Worm (Caenorhabditis elegans) whole organism, L1 larva: Measurements from ENCODE around the gene Y82E9BL.3.

Experiments
- aly-2 ChIP-seq: fragments of 150-350 bp; optimal IDR thresholded peaks from 2 replicates; lab custom pipeline; 2014; ENCODE audit warnings: missing biosample characterization, missing genetic modification characterization
- ceh-63 ChIP-seq: fragments of 200-800 bp; sonication (Bioruptor generic); optimal IDR thresholded peaks from 2 replicates; lab custom pipeline; 2018; ENCODE audit warnings: mild to moderate bottlenecking, missing genetic modification characterization, missing compliant biosample characterization
- ceh-82 ChIP-seq, 3 experiments: fragments of 150-350 bp in 1 of 3; sonication (generic microtip) in 2 of 3; optimal IDR thresholded peaks; 2 replicates each; lab custom pipeline; 2014 to 2017; ENCODE audit warnings: missing biosample characterization in 3 of 3, missing genetic modification characterization in 3 of 3
- ceh-88 ChIP-seq: fragments of 200-800 bp; sonication (Bioruptor generic); IDR thresholded peaks from 2 replicates; pipeline ENCODE4 v1.3.6; 2022; ENCODE audit warnings: missing genetic modification characterization, missing compliant biosample characterization
- ceh-90 ChIP-seq: sonication (generic microtip); optimal IDR thresholded peaks from 2 replicates; lab custom pipeline; 2016; ENCODE audit warnings: missing genetic modification characterization, missing compliant biosample characterization
- dpl-1 ChIP-seq, 3 experiments: fragments of 150-350 bp in 2 of 3; sonication (generic microtip) in 1 of 3; optimal IDR thresholded peaks; 2 replicates each; lab custom pipeline; 2014 to 2017; ENCODE audit warnings: missing biosample characterization in 3 of 3, missing genetic modification characterization in 3 of 3, missing genetic modification reagents in 3 of 3
- dsc-1 ChIP-seq: sonication (generic microtip); optimal IDR thresholded peaks from 2 replicates; lab custom pipeline; 2016; ENCODE audit warnings: mild to moderate bottlenecking, missing genetic modification characterization, missing compliant biosample characterization
- efl-1 ChIP-seq, 4 experiments: fragments of 150-350 bp; optimal IDR thresholded peaks in 3 of 4; peaks in 1 of 4; 1 replicate in 1 of 4; 2 replicates in 3 of 4; lab custom pipeline; 2014; ENCODE audit warnings: missing biosample characterization in 2 of 4, missing genetic modification characterization in 2 of 4, missing genetic modification reagents in 2 of 4
- elt-2 ChIP-seq: sonication (generic microtip); optimal IDR thresholded peaks from 2 replicates; lab custom pipeline; 2016; ENCODE audit warnings: missing genetic modification characterization, mild to moderate bottlenecking, inconsistent platforms, missing compliant biosample characterization, missing genetic modification reagents
- elt-3 ChIP-seq, 6 experiments: fragments of 150-350 bp in 1 of 6; sonication (generic microtip); optimal IDR thresholded peaks; 2 replicates each; lab custom pipeline; 2017 to 2018; ENCODE audit warnings: missing biosample characterization in 6 of 6, missing genetic modification characterization in 6 of 6, inconsistent platforms in 1 of 6
- fkh-10 ChIP-seq: sonication (generic microtip); optimal IDR thresholded peaks from 2 replicates; lab custom pipeline; 2017; ENCODE audit warnings: missing biosample characterization, missing genetic modification reagents, missing genetic modification characterization
- fkh-4 ChIP-seq: sonication (generic microtip); optimal IDR thresholded peaks from 2 replicates; lab custom pipeline; 2016; ENCODE audit warnings: missing compliant biosample characterization, missing genetic modification characterization, borderline replicate concordance
- grh-1 ChIP-seq: fragments of 200-800 bp; sonication (Bioruptor generic); IDR thresholded peaks from 2 replicates; pipeline ENCODE4 v1.3.6; 2022; ENCODE audit warnings: missing genetic modification reagents, missing genetic modification characterization, missing compliant biosample characterization
- hlh-4 ChIP-seq: sonication (generic microtip); optimal IDR thresholded peaks from 2 replicates; lab custom pipeline; 2016; ENCODE audit warnings: mild to moderate bottlenecking, missing genetic modification characterization, missing compliant biosample characterization
- hpl-2 ChIP-seq: fragments of 150-350 bp; optimal IDR thresholded peaks from 2 replicates; lab custom pipeline; 2014; ENCODE audit warnings: missing biosample characterization, missing genetic modification reagents, missing genetic modification characterization
- irx-1 ChIP-seq: sonication (generic microtip); optimal IDR thresholded peaks from 2 replicates; lab custom pipeline; 2016; ENCODE audit warnings: missing genetic modification characterization, missing compliant biosample characterization
- lin-13 ChIP-seq: fragments of 150-350 bp; optimal IDR thresholded peaks from 2 replicates; lab custom pipeline; 2014; ENCODE audit warnings: missing biosample characterization, missing genetic modification reagents, missing genetic modification characterization
- lin-14 ChIP-seq: fragments of 200-800 bp; sonication (Bioruptor generic); optimal IDR thresholded peaks from 2 replicates; lab custom pipeline; 2018; ENCODE audit warnings: mild to moderate bottlenecking, missing genetic modification characterization, moderate library complexity, missing compliant biosample characterization
- lin-15B ChIP-seq: fragments of 150-350 bp; sonication (generic microtip); optimal IDR thresholded peaks from 3 replicates; lab custom pipeline; 2014; ENCODE audit warnings: missing biosample characterization, missing genetic modification characterization
- lin-35 ChIP-seq, 2 experiments: fragments of 150-350 bp; optimal IDR thresholded peaks; 2 replicates each; lab custom pipeline; 2014; ENCODE audit warnings: missing biosample characterization in 2 of 2, missing genetic modification characterization in 2 of 2, missing genetic modification reagents in 2 of 2
- lir-3 ChIP-seq: sonication (generic microtip); optimal IDR thresholded peaks from 2 replicates; lab custom pipeline; 2016; ENCODE audit warnings: mild to moderate bottlenecking, missing genetic modification characterization, moderate library complexity, missing compliant biosample characterization; ENCODE audit not compliant: poor library complexity
- mef-2 ChIP-seq: fragments of 150-350 bp; optimal IDR thresholded peaks from 2 replicates; lab custom pipeline; 2014; ENCODE audit warnings: missing biosample characterization, missing genetic modification characterization
- mep-1 ChIP-seq: fragments of 150-350 bp; optimal IDR thresholded peaks from 2 replicates; lab custom pipeline; 2014; ENCODE audit warnings: missing biosample characterization, missing genetic modification characterization
- nhr-11 ChIP-seq: fragments of 150-350 bp; optimal IDR thresholded peaks from 2 replicates; lab custom pipeline; 2014; ENCODE audit warnings: missing biosample characterization, missing genetic modification characterization
- nhr-20 ChIP-seq: sonication (generic microtip); optimal IDR thresholded peaks from 2 replicates; lab custom pipeline; 2016; ENCODE audit warnings: mild to moderate bottlenecking, missing genetic modification characterization, missing compliant biosample characterization
- nhr-28 ChIP-seq: fragments of 150-350 bp; optimal IDR thresholded peaks from 2 replicates; lab custom pipeline; 2014; ENCODE audit warnings: missing biosample characterization, missing genetic modification characterization
- nhr-47 ChIP-seq: sonication (generic microtip); optimal IDR thresholded peaks from 2 replicates; lab custom pipeline; 2016; ENCODE audit warnings: mild to moderate bottlenecking, missing genetic modification characterization, moderate library complexity, missing compliant biosample characterization
- nhr-76 ChIP-seq: sonication (generic microtip); optimal IDR thresholded peaks from 2 replicates; lab custom pipeline; 2017; ENCODE audit warnings: missing biosample characterization, missing genetic modification characterization
- nhr-77 ChIP-seq: fragments of 150-350 bp; optimal IDR thresholded peaks from 2 replicates; lab custom pipeline; 2014; ENCODE audit warnings: missing biosample characterization, missing genetic modification characterization
- nhr-84 ChIP-seq: sonication (generic microtip); optimal IDR thresholded peaks from 2 replicates; lab custom pipeline; 2017; ENCODE audit warnings: missing biosample characterization, missing genetic modification characterization
- nhr-85 ChIP-seq: sonication (generic microtip); peaks from one replicate; lab custom pipeline; 2016; ENCODE audit warnings: missing genetic modification characterization, inconsistent platforms, missing compliant biosample characterization
- nhr-90 ChIP-seq: sonication (generic microtip); optimal IDR thresholded peaks from 2 replicates; lab custom pipeline; 2016; ENCODE audit warnings: mild to moderate bottlenecking, missing genetic modification characterization, missing compliant biosample characterization; ENCODE audit not compliant: poor library complexity
- pqm-1 ChIP-seq: sonication (generic microtip); optimal IDR thresholded peaks from 3 replicates; lab custom pipeline; 2017; ENCODE audit warnings: missing biosample characterization, missing genetic modification characterization
- rnt-1 ChIP-seq: sonication (generic microtip); optimal IDR thresholded peaks from 2 replicates; lab custom pipeline; 2016; ENCODE audit warnings: mild to moderate bottlenecking, missing genetic modification characterization, moderate library complexity, missing compliant biosample characterization
- snpc-4 ChIP-seq: fragments of 150-350 bp; optimal IDR thresholded peaks from 2 replicates; lab custom pipeline; 2014; ENCODE audit warnings: missing biosample characterization, missing genetic modification characterization
- tbx-2 ChIP-seq: sonication (generic microtip); optimal IDR thresholded peaks from 2 replicates; lab custom pipeline; 2016; ENCODE audit warnings: missing genetic modification characterization, missing compliant biosample characterization
- tlp-1 ChIP-seq: fragments of 150-350 bp; optimal IDR thresholded peaks from 2 replicates; lab custom pipeline; 2014; ENCODE audit warnings: missing biosample characterization, missing genetic modification characterization
- unc-30 ChIP-seq: sonication (generic microtip); optimal IDR thresholded peaks from 2 replicates; lab custom pipeline; 2017; ENCODE audit warnings: missing biosample characterization, missing genetic modification characterization
- unc-86 ChIP-seq: sonication (generic microtip); optimal IDR thresholded peaks from 2 replicates; lab custom pipeline; 2016; ENCODE audit warnings: missing genetic modification characterization, missing compliant biosample characterization
- zag-1 ChIP-seq: fragments of 150-350 bp; optimal IDR thresholded peaks from 2 replicates; lab custom pipeline; 2014; ENCODE audit warnings: missing biosample characterization, missing genetic modification characterization
- ztf-11 ChIP-seq, 2 experiments: sonication (generic microtip); optimal IDR thresholded peaks; 2 replicates each; lab custom pipeline; 2016 to 2017; ENCODE audit warnings: missing genetic modification characterization in 2 of 2, missing biosample characterization in 1 of 2, missing compliant biosample characterization in 1 of 2
- ztf-4 ChIP-seq: fragments of 150-350 bp; optimal IDR thresholded peaks from 2 replicates; lab custom pipeline; 2014; ENCODE audit warnings: missing biosample characterization, missing genetic modification characterization

Gene Y82E9BL.3

ce11 chrIII:1350745-1351144, at the start of gene Y82E9BL.3:
Y82E9BL.3 (minus strand) TSS chrIII:1350845.
- no peak for TF ChIP-seq efl-1 (optimal IDR thresholded peaks at IDR 0.05; lab: Kevin White, UChicago)
- peak in 1 of 2 experiments; percentile 62 for TF ChIP-seq efl-1 (GFP tag; optimal IDR thresholded peaks at IDR 0.05 in 1 of 2; lab: Kevin White, UChicago)
- TF ChIP-seq unc-86 (tag; lab: Kevin White, UChicago): no peak
- no peak for TF ChIP-seq ceh-63 (GFP tag; lab: Kevin White, UChicago)

- TF ChIP-seq snpc-4 (tag; lab: Kevin White, UChicago) (no peak), nhr-47 (no peak)
- TF ChIP-seq, all 84 proteins: peak for 0
These were observed 49.0 kb upstream of the Y82E9BL.3 start, which contains the start of gene pals-16 for ce11 chrIII:1399670-1400069. pals-16 (plus strand) TSS chrIII:1399970.

ce11 chrIII:1398183-1398582, 47.5 kb upstream of the Y82E9BL.3 start:
- TF ChIP-seq dpl-1 (GFP tag; optimal IDR thresholded peaks at IDR 0.05; lab: Kevin White, UChicago) (no peak), elt-2 (tag; lab: Kevin White, UChicago) (peak; percentile 86), snpc-4 (tag; lab: Kevin White, UChicago) (no peak), irx-1 (tag; lab: Kevin White, UChicago) (no peak), lin-35 (GFP tag; optimal IDR thresholded peaks at IDR 0.05; lab: Kevin White, UChicago) (no peak), efl-1 (optimal IDR thresholded peaks at IDR 0.05; lab: Kevin White, UChicago) (no peak), efl-1 (GFP tag; optimal IDR thresholded peaks at IDR 0.05 in 1 of 2; lab: Kevin White, UChicago) (no peak), mep-1 (tag; lab: Kevin White, UChicago) (no peak), nhr-28 (tag; lab: Kevin White, UChicago) (no peak)

ce11 chrIII:1395355-1395754, 44.7 kb upstream of the Y82E9BL.3 start:
- TF ChIP-seq lin-35 (GFP tag; optimal IDR thresholded peaks at IDR 0.05; lab: Kevin White, UChicago): no peak
- TF ChIP-seq elt-2 (tag; lab: Kevin White, UChicago): peak; percentile 17
- TF ChIP-seq irx-1 (tag; lab: Kevin White, UChicago): no peak
- no peak for TF ChIP-seq mef-2 (tag; lab: Kevin White, UChicago)
- no peak for TF ChIP-seq nhr-77 (tag; lab: Kevin White, UChicago)
- no peak for TF ChIP-seq elt-3 (tag; optimal IDR thresholded peaks at IDR 0.05; lab: Kevin White, UChicago)
- no peak for TF ChIP-seq lin-14 (GFP tag; lab: Kevin White, UChicago)

- no peak for TF ChIP-seq unc-30 (tag; lab: Kevin White, UChicago)
- no peak for TF ChIP-seq ztf-4 (tag; lab: Kevin White, UChicago)
- no peak for TF ChIP-seq hpl-2
- TF ChIP-seq rnt-1 (tag; lab: Kevin White, UChicago): no peak
- no peak for TF ChIP-seq lin-15B
- no peak for TF ChIP-seq grh-1 (GFP tag; lab: Robert Waterston, UW)
- no peak for TF ChIP-seq mep-1 (tag; lab: Kevin White, UChicago)
- TF ChIP-seq elt-2 (tag; lab: Kevin White, UChicago): peak; percentile 97
- peak; percentile 6 for TF ChIP-seq nhr-20 (tag; lab: Kevin White, UChicago)
- TF ChIP-seq tlp-1 (tag; lab: Kevin White, UChicago): no peak
- TF ChIP-seq ceh-82 (tag; optimal IDR thresholded peaks at IDR 0.05; lab: Kevin White, UChicago): no peak
- TF ChIP-seq dsc-1 (tag; lab: Kevin White, UChicago): no peak
- TF ChIP-seq fkh-10 (GFP tag; lab: Kevin White, UChicago): no peak
- no peak for TF ChIP-seq fkh-4 (tag; lab: Kevin White, UChicago)
- no peak for TF ChIP-seq nhr-84
- TF ChIP-seq lir-3: no peak
- TF ChIP-seq dpl-1 (GFP tag; optimal IDR thresholded peaks at IDR 0.05; lab: Kevin White, UChicago): no peak
- TF ChIP-seq unc-86 (tag; lab: Kevin White, UChicago): no peak
- TF ChIP-seq lin-13 (GFP tag; lab: Kevin White, UChicago): no peak
- peak; percentile 51 for TF ChIP-seq pqm-1 (tag; lab: Kevin White, UChicago)
- TF ChIP-seq nhr-76 (tag; lab: Kevin White, UChicago): no peak
- TF ChIP-seq ztf-11 (tag; optimal IDR thresholded peaks at IDR 0.05; lab: Kevin White, UChicago): no peak
- no peak for TF ChIP-seq lin-14 (GFP tag; lab: Kevin White, UChicago)
- peak in 1 of 2 experiments; percentile 2 for TF ChIP-seq lin-35 (GFP tag; optimal IDR thresholded peaks at IDR 0.05; lab: Kevin White, UChicago)
- TF ChIP-seq nhr-11 (tag; lab: Kevin White, UChicago): no peak
- TF ChIP-seq nhr-90 (tag; lab: Kevin White, UChicago): peak; percentile 19
- TF ChIP-seq aly-2 (tag; lab: Kevin White, UChicago): no peak
- no peak for TF ChIP-seq nhr-85 (tag; lab: Kevin White, UChicago)
- no peak for TF ChIP-seq tbx-2 (tag; lab: Kevin White, UChicago)
- TF ChIP-seq zag-1 (tag; lab: Kevin White, UChicago): no peak
- TF ChIP-seq ceh-90 (tag; lab: Kevin White, UChicago): no peak
- TF ChIP-seq hlh-4 (tag; lab: Kevin White, UChicago): no peak
- no peak for TF ChIP-seq nhr-77 (tag; lab: Kevin White, UChicago)
- no peak for TF ChIP-seq ceh-88
These were observed 42.1 kb upstream of the Y82E9BL.3 start for ce11 chrIII:1392763-1393162.
